Worm (Caenorhabditis elegans) whole organism, early embryonic: ENCODE results near the gene D1086.3.

Source experiments
- B0310.2 ChIP-seq: sonication (generic microtip); optimal IDR thresholded peaks from 2 replicates; lab custom pipeline; 2016; ENCODE audit warnings: mild to moderate bottlenecking, missing genetic modification characterization, missing compliant biosample characterization
- F13C5.2 ChIP-seq: sonication (generic microtip); optimal IDR thresholded peaks from 2 replicates; lab custom pipeline; 2017; ENCODE audit warnings: mild to moderate bottlenecking, missing genetic modification characterization, inconsistent platforms, missing compliant biosample characterization
- aly-1 ChIP-seq: sonication (generic microtip); optimal IDR thresholded peaks from 2 replicates; lab custom pipeline; 2016; ENCODE audit warnings: missing genetic modification characterization, missing compliant biosample characterization
- ama-1 ChIP-seq: fragments of 150-350 bp; optimal IDR thresholded peaks from 2 replicates; lab custom pipeline; 2014
- ceh-13 ChIP-seq: fragments of 200-800 bp; sonication (Bioruptor generic); optimal IDR thresholded peaks from 2 replicates; lab custom pipeline; 2018; ENCODE audit warnings: mild to moderate bottlenecking, missing genetic modification characterization, missing compliant biosample characterization
- ceh-36 ChIP-seq: sonication (generic microtip); optimal IDR thresholded peaks from 2 replicates; lab custom pipeline; 2016; ENCODE audit warnings: missing genetic modification characterization, inconsistent platforms, missing compliant biosample characterization
- ets-7 ChIP-seq: sonication (generic microtip); optimal IDR thresholded peaks from 2 replicates; lab custom pipeline; 2016; ENCODE audit warnings: missing genotype, missing genetic modification characterization, missing compliant biosample characterization
- flt-1 ChIP-seq: fragments of 200-800 bp; sonication (Bioruptor generic); IDR thresholded peaks from 2 replicates; pipeline ENCODE4 v1.3.6; 2022; ENCODE audit warnings: missing genetic modification characterization, missing compliant biosample characterization
- hmbx-1 ChIP-seq: sonication (generic microtip); optimal IDR thresholded peaks from 2 replicates; lab custom pipeline; 2016; ENCODE audit warnings: mild to moderate bottlenecking, missing genetic modification characterization, missing compliant biosample characterization
- hmg-4 ChIP-seq: fragments of 200-800 bp; sonication (Bioruptor generic); optimal IDR thresholded peaks from 2 replicates; lab custom pipeline; 2018; ENCODE audit warnings: mild to moderate bottlenecking, missing genetic modification characterization, missing compliant biosample characterization
- hnd-1 ChIP-seq: sonication (generic microtip); optimal IDR thresholded peaks from 2 replicates; lab custom pipeline; 2016; ENCODE audit warnings: missing genetic modification characterization, missing compliant biosample characterization
- pes-1 ChIP-seq: fragments of 200-800 bp; sonication (Bioruptor generic); IDR thresholded peaks from 2 replicates; pipeline ENCODE4 v1.3.6; 2022; ENCODE audit warnings: missing genetic modification reagents, missing genetic modification characterization, missing compliant biosample characterization
- scrt-1 ChIP-seq: fragments of 200-800 bp; sonication (Bioruptor generic); IDR thresholded peaks from 2 replicates; pipeline ENCODE4 v1.3.6; 2022; ENCODE audit warnings: missing genetic modification characterization, missing compliant biosample characterization
- sea-1 ChIP-seq: fragments of 200-800 bp; sonication (Bioruptor generic); conservative IDR thresholded peaks from 2 replicates; pipeline ENCODE4 v1.3.6; 2022; ENCODE audit warnings: missing genetic modification characterization, missing compliant biosample characterization
- tbx-11 ChIP-seq: fragments of 200-800 bp; sonication (Bioruptor generic); IDR thresholded peaks from 2 replicates; pipeline ENCODE4 v1.3.6; 2022; ENCODE audit warnings: missing genetic modification characterization, missing compliant biosample characterization
- tbx-37 ChIP-seq: fragments of 200-800 bp; sonication (Bioruptor generic); conservative IDR thresholded peaks from 2 replicates; pipeline ENCODE4 v1.3.6; 2022; ENCODE audit warnings: missing genetic modification reagents, missing genetic modification characterization, missing compliant biosample characterization
- tra-4 ChIP-seq: sonication (generic microtip); optimal IDR thresholded peaks from 2 replicates; lab custom pipeline; 2017; ENCODE audit warnings: missing genetic modification characterization, missing compliant biosample characterization

The D1086.3 gene

DNA sequence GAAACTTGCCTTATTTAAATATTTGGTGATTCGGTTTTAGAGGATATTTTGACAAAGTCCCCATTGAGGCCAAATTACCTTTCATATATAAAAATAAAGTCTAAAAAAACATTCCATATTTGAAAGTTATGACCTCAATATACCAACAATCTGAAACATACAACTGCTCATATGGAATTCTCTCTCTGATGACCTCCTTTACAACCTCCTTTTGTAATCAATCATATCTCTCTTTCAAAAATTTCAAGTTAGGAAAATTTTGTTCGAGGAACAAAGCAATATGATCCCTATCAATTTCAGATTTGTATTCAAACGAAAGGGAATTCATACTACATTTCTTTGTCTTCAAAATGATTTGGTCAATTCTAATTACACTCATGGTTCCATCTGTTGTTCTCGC, 13.1 kb upstream of the D1086.3 start, which contains the start of gene D1086.6:
D1086.6 (plus strand) TSS at position 301 of the 400 bp plus-strand sequence.
- TF ChIP-seq ama-1 (lab: Kevin White, UChicago), result no peak
- no peak for TF ChIP-seq aly-1
- no peak for TF ChIP-seq ceh-13
- TF ChIP-seq hmg-4 (GFP tag; lab: Kevin White, UChicago), result no peak
- TF ChIP-seq F13C5.2, result no peak
- no peak for TF ChIP-seq scrt-1 (GFP tag; lab: Robert Waterston, UW)
- TF ChIP-seq ets-7 (tag; lab: Kevin White, UChicago), result no peak
- no peak for TF ChIP-seq hnd-1 (tag; lab: Kevin White, UChicago)
- TF ChIP-seq B0310.2, result no peak

DNA sequence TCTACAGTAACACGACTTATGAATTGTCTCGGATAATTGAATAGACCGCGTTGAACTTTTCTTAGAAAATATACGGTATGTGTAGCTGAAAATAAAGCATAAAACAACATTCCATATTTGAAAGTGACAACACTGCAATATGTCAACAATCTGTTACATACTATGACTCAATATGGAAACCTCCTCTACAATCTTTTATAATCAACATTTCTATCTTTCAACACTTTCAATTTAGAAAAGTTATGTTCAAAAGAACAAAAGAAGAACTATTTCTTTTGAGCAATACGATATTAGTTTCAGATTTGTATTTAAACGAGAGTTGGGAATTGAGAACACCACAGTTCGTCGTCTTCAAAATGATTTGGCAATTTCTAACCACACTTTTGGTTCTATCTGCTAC, 10.1 kb upstream of the D1086.3 start, which contains the start of gene D1086.10:
D1086.10 (plus strand) TSS at position 301 of the 400 bp plus-strand sequence.
- TF ChIP-seq aly-1, result no peak

DNA sequence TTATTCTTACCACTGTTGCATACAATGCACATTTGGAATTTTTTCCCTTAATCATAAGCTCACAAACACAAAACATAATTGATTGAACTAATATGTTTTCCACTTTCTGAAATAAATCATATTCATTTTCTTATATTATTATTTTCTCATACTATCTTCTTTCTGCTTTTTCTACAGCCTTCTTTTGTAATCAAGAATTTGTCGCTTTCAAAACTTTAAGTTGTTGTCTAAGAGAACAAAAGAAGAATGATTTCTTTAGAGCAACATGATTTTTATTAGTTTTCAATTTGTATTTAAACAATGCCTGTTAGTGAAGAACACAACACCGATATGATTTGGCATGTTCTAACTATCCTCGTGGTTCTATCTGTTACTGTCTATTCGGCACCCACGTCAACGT, 8.6 kb upstream of the D1086.3 start, which contains the start of gene D1086.7:
D1086.7 (plus strand) TSS at position 301 of the 400 bp plus-strand sequence.
- TF ChIP-seq ama-1 (lab: Kevin White, UChicago), result no peak
- no peak for TF ChIP-seq F13C5.2
- no peak for TF ChIP-seq tra-4
- TF ChIP-seq ceh-36 (tag; lab: Kevin White, UChicago), result no peak

DNA sequence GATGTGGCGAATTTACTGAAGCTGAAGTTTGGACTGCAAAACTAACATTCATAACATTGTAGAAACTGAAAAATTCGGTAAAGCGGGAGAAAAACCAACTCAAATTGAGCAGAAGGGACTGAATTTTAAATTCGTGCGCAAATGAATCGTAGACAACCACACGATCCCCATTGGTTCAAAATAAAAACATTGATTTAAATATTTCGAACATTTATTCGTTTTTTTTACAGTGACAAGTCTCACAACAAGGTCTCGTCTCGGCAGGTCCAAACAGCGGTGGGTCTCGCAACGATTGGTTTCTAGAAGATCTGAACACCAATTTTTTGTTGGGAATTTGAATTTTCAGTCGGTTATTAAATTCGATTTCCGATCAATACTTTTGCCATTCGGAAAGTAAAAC, 7.0 kb upstream of the D1086.3 start, which contains the start of gene D1086.18:
D1086.18 (plus strand) TSS at position 301 of the 400 bp plus-strand sequence.
- TF ChIP-seq tra-4, result no peak
- TF ChIP-seq F13C5.2, result no peak

DNA sequence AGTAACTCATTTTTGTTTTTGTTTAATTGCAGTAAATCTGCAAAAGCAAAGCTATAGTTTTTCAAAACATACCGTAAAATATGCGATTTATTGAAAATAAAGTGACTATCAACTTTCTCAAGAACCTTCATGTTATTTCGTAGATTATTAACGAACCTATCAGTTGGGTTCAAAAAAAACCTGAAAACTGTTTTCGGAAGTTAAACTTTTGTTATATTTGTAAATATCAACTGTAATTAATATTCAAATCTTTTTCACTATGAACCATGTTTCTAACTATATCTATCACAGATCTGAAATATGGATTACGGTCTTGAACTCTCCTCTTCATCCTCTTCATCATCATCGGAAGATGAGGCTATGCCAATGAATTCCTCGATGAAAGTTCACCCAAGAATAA, 4.5 kb upstream of the D1086.3 start, which contains the start of gene D1086.19:
D1086.19 (plus strand) TSS at position 301 of the 400 bp plus-strand sequence.
- TF ChIP-seq B0310.2, result no peak
- TF ChIP-seq aly-1, result no peak
- TF ChIP-seq tbx-37 (GFP tag; lab: Robert Waterston, UW), result no peak
- no peak for TF ChIP-seq flt-1 (GFP tag; lab: Robert Waterston, UW)
- TF ChIP-seq F13C5.2, result no peak

DNA sequence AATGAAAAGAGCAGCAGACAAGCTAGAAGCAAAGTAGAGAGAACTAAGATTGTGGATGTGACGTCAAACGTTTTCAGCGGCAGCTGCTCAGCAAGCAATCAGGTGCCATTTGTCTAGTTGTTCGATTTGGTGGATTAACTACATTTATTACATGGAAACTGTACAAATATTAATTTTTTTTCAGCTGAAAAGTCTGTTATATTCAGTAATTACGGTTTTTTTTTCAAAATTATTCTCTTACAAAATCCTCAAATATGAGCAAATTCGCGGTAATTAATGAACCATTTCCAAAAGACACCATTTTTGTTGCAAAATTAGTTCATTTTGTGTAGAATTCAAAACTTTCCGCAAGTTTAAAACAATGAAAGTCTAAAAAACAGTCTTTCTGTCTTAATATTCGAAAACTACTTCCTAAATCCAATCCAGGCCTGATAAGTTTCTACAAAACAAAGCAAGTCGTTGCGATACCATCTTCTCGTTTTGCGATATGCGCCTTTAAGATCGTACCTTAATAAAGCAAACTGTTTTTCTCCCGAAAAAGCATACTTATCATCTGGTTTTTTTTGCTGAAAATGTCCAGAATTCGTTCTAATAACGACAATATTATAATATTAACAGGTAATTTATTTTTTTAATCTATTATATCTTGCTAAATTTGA, 2.2 kb upstream of the D1086.3 start, which contains the start of the genes D1086.5 and him-5:
D1086.5 (minus strand) TSS at position 51 of the 659 bp plus-strand sequence.
him-5 (plus strand) TSS at position 118 of the 659 bp plus-strand sequence.
- TF ChIP-seq sea-1 (no peak), ceh-36 (tag; lab: Kevin White, UChicago) (no peak), scrt-1 (GFP tag; lab: Robert Waterston, UW) (no peak), tra-4 (no peak)

DNA sequence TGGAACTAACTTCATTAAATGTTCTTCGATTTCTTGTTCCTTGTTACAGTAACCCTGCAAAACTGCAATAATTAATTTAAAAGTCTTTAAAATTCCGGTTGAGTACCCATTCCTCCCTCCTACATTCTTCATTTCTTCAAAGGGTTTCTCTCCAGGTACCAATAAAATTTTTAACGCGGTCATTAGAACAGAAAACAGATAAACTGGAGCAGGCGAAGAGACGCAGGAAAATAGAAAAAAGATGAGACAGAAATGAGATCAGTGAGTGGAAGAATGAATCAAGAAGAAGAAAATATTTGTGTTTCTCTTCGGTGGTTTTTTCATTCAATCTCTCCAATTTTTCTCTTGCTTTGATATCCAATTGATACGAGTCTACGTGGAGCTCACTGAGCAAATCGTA, 1.2 kb downstream of the D1086.3 start, which contains the start of gene D1086.8:
D1086.8 (plus strand) TSS at position 301 of the 400 bp plus-strand sequence.
- TF ChIP-seq hmbx-1 (no peak), tra-4 (no peak), hnd-1 (tag; lab: Kevin White, UChicago) (no peak), F13C5.2 (no peak), ama-1 (lab: Kevin White, UChicago) (no peak)

DNA sequence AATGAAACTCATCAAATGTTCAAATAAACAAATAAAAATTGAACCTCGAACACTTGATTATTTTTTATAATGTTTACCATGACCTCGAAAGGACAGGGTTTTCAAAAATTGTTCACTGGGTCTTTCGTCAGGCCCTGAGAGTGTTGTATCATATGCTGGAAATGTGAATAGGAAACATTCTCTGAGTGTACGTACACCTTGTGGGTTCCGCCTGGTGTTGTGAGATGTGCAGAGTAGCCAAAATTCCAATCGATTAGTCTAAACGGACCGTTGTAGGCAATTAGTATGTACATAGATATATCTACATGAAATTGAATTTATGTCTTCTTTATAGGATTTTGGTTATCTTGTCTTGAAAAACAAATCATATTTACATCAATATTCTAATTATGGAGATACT, 2.0 kb downstream of the D1086.3 start:
- no peak for TF ChIP-seq tbx-11 (GFP tag; lab: Robert Waterston, UW)
- TF ChIP-seq ceh-36 (tag; lab: Kevin White, UChicago), result no peak
- no peak for TF ChIP-seq hmbx-1
- no peak for TF ChIP-seq flt-1 (GFP tag; lab: Robert Waterston, UW)
- TF ChIP-seq B0310.2, result no peak
- no peak for TF ChIP-seq aly-1
- no peak for TF ChIP-seq pes-1
- TF ChIP-seq F13C5.2, result no peak
- no peak for TF ChIP-seq ets-7 (tag; lab: Kevin White, UChicago)
- no peak for TF ChIP-seq sea-1
- no peak for TF ChIP-seq tbx-37 (GFP tag; lab: Robert Waterston, UW)
- no peak for TF ChIP-seq hmg-4 (GFP tag; lab: Kevin White, UChicago)
- no peak for TF ChIP-seq tra-4
- TF ChIP-seq hnd-1 (tag; lab: Kevin White, UChicago), result no peak

DNA sequence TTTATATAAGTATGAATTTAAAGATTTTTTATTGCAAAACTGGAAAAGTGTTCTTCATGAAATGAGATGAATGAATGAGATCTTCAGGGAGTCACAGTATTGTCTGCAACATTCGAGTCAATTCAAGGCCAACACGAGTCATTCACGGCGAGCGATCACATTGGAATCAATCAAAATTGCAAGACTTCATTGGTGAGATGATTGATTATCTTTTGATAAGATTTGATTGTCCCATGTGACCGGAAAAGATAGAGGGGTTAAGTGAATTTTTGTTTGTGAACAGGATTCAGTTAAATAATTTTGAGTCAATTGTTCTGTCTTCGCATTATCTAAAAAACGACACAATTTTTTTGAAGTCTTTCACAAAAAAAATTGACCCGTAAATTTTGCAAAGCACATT, 2.4 kb downstream of the D1086.3 start:
- TF ChIP-seq aly-1 (no peak), hmbx-1 (no peak), pes-1 (no peak), hmg-4 (GFP tag; lab: Kevin White, UChicago) (no peak), F13C5.2 (no peak), ceh-13 (no peak), ama-1 (lab: Kevin White, UChicago) (no peak), ets-7 (tag; lab: Kevin White, UChicago) (no peak), flt-1 (GFP tag; lab: Robert Waterston, UW) (no peak), B0310.2 (no peak), sea-1 (no peak), tbx-37 (GFP tag; lab: Robert Waterston, UW) (no peak), tbx-11 (GFP tag; lab: Robert Waterston, UW) (no peak), tra-4 (no peak), hnd-1 (tag; lab: Kevin White, UChicago) (no peak)
